1 fruit fly cellular context compared by ENCODE assay signal in the genomic region with DNA sequence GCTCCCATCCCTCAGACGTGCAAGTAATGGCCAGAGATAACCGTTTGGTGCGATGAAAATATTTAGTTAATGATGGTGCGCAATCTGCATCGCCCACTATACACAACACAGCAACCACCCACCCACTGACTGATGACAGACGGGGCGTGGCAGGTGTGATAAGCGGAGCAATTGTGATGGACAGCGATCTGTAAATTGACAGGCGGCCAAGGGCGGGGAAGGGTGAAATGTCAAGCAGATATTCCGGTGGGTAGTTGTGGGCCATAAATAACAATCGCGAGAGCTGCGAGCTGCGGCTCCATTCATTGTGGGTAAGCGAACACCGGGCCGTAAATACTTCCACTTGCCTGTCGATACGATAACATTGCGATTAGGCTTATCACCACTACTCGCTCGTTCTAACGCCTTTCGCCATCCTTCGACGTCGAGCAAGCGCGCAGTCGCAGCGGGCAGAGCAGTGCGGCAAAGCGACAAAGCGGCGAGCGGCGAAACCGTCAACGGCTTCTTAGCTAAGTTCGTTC.
A peak's percentile ranks its signal among the peaks of the same experiment; 100 is the strongest.
TF ChIP-seq lines count a peak whose summit lies in the region.

TSS of gene yin (minus strand) at position 51 of the 521 bp plus-strand sequence.

TF ChIP-seq in whole organism, embryonic, 481 proteins besides CTCF, POLR2A, EP300 and RAD21 (continued from another document):
- no peak for TF ChIP-seq eve (GFP tag; optimal IDR thresholded peaks at IDR 0.05; lab: Kevin White, UChicago)
- peak; percentile 53 for TF ChIP-seq grn (GFP tag; optimal IDR thresholded peaks at IDR 0.05; lab: Kevin White, UChicago)
- peak; percentile 15 for TF ChIP-seq Hey (tag; optimal IDR thresholded peaks at IDR 0.05; lab: Kevin White, UChicago)
- TF ChIP-seq ara (GFP tag; IDR thresholded peaks at IDR 0.05; lab: Robert Waterston, UW): no peak
- no peak for TF ChIP-seq maf-S (GFP tag; optimal IDR thresholded peaks at IDR 0.05; lab: Kevin White, UChicago)
- TF ChIP-seq Adf1 (GFP tag; IDR thresholded peaks at IDR 0.05; lab: Robert Waterston, UW): peak; percentile 69; the same call in 1 of the 2 replicates
- TF ChIP-seq tgo (GFP tag; IDR thresholded peaks at IDR 0.05; lab: Robert Waterston, UW): no peak
- no peak for TF ChIP-seq usp (GFP tag; optimal IDR thresholded peaks at IDR 0.05; lab: Kevin White, UChicago)
- TF ChIP-seq CG5180 (GFP tag; optimal IDR thresholded peaks at IDR 0.05; lab: Kevin White, UChicago): peak; percentile 29
- TF ChIP-seq CG15479 (GFP tag; optimal IDR thresholded peaks at IDR 0.05; lab: Kevin White, UChicago): peak; percentile 66
- TF ChIP-seq sd (tag; optimal IDR thresholded peaks at IDR 0.05; lab: Kevin White, UChicago): peak; percentile 82
- no peak for TF ChIP-seq ac (GFP tag; optimal IDR thresholded peaks at IDR 0.05; lab: Kevin White, UChicago)
- no peak for TF ChIP-seq CG9437 (GFP tag; optimal IDR thresholded peaks at IDR 0.05; lab: Kevin White, UChicago)
- 0 out of 2 replicates have a peak, but pooled peaks have one; percentile 21 for TF ChIP-seq Atf6 (GFP tag; IDR thresholded peaks at IDR 0.05; lab: Robert Waterston, UW)
- peak; percentile 47 for TF ChIP-seq sens (GFP tag; lab: Kevin White, UChicago)
- no peak for TF ChIP-seq CG14441 (GFP tag; IDR thresholded peaks at IDR 0.05; lab: Robert Waterston, UW)
- TF ChIP-seq Med (GFP tag; lab: Kevin White, UChicago): peak; percentile 76
- TF ChIP-seq sob (GFP tag; IDR thresholded peaks at IDR 0.05; lab: Robert Waterston, UW): no peak
- TF ChIP-seq CG17912 (GFP tag; optimal IDR thresholded peaks at IDR 0.05; lab: Kevin White, UChicago): no peak
- no peak for TF ChIP-seq CG13287 (GFP tag; IDR thresholded peaks at IDR 0.05; lab: Robert Waterston, UW; ENCODE audit: partially characterized antibody)
- 0 out of 2 replicates have a peak, but pooled peaks have one; percentile 16 for TF ChIP-seq MBD-R2 (GFP tag; IDR thresholded peaks at IDR 0.05; lab: Robert Waterston, UW)
- no peak for TF ChIP-seq CG6654 (GFP tag; optimal IDR thresholded peaks at IDR 0.05; lab: Kevin White, UChicago)
- no peak for TF ChIP-seq bsh (GFP tag; optimal IDR thresholded peaks at IDR 0.05; lab: Kevin White, UChicago)
- TF ChIP-seq ci (GFP tag; IDR thresholded peaks at IDR 0.05; lab: Robert Waterston, UW): no peak
